Worm (Caenorhabditis elegans) whole organism, L3 larva: Measurements from ENCODE around the gene F22B5.5.
"Not testable (repeated sequence)": the region's sequence is repeated elsewhere in the genome, so short reads cannot be mapped to it uniquely, and the experiment has no call there.

Experiments
- R02D3.7 ChIP-seq: fragments of 150-350 bp; optimal IDR thresholded peaks from 2 replicates; lab custom pipeline; 2014; ENCODE audit warnings: missing biosample characterization, missing genetic modification characterization
- nhr-12 ChIP-seq: fragments of 150-350 bp; optimal IDR thresholded peaks from 2 replicates; lab custom pipeline; 2014; ENCODE audit warnings: missing biosample characterization, missing genetic modification characterization

ce11 chrII:8419798-8420197 lies 34.6 kb downstream of the F22B5.5 start, which contains the start of gene F14E5.8:
- not testable (repeated sequence) for TF ChIP-seq R02D3.7 (tag; lab: Kevin White, UChicago); nhr-12
